Fruit fly (Drosophila melanogaster) whole organism, embryonic: ENCODE results near the gene tyn.

Experiments used
- Adf1 ChIP-seq: fragments of 200-800 bp; sonication (Bioruptor generic); IDR thresholded peaks from 2 replicates; pipeline ENCODE4 v1.3.6; 2022; ENCODE audit warnings: missing biosample characterization, missing genetic modification characterization
- Aef1 ChIP-seq: fragments of 200-800 bp; sonication (Bioruptor generic); IDR thresholded peaks from 3 replicates; pipeline ENCODE4 v1.3.6; 2022; ENCODE audit warnings: missing biosample characterization, missing genetic modification characterization
- Awh ChIP-seq: fragments of 200-800 bp; sonication (Bioruptor generic); IDR thresholded peaks from 2 replicates; pipeline ENCODE4, ENCODE4 v1.3.6; 2022; ENCODE audit warnings: missing biosample characterization, missing genetic modification characterization
- CG12236 ChIP-seq: fragments of 200-800 bp; sonication (Bioruptor generic); optimal IDR thresholded peaks from 2 replicates; lab custom pipeline; 2016; ENCODE audit warnings: missing biosample characterization, missing genetic modification characterization
- CG12769 ChIP-seq: fragments of 200-800 bp; sonication (Bioruptor generic); optimal IDR thresholded peaks from 2 replicates; lab custom pipeline; 2019; ENCODE audit warnings: missing biosample characterization, mild to moderate bottlenecking, missing genetic modification characterization, moderate library complexity
- CG14860 ChIP-seq: fragments of 200-800 bp; sonication (Bioruptor generic); IDR thresholded peaks from 3 replicates; pipeline ENCODE4 v1.3.6; 2022; ENCODE audit warnings: missing biosample characterization, missing genetic modification characterization; ENCODE audit not compliant: partially characterized antibody
- CG18764 ChIP-seq: fragments of 200-800 bp; sonication (Bioruptor generic); optimal IDR thresholded peaks from 3 replicates; lab custom pipeline; 2016; ENCODE audit warnings: missing biosample characterization, missing genetic modification characterization
- CG31365 ChIP-seq: fragments of 200-800 bp; sonication (Bioruptor generic); optimal IDR thresholded peaks from 2 replicates; lab custom pipeline; 2018; ENCODE audit warnings: missing biosample characterization, mild to moderate bottlenecking, missing genetic modification characterization
- CG3726 ChIP-seq: fragments of 200-800 bp; sonication (Bioruptor generic); IDR thresholded peaks from 3 replicates; pipeline ENCODE4, ENCODE4 v1.3.6; 2022; ENCODE audit warnings: missing biosample characterization, missing genetic modification characterization
- CG42726 ChIP-seq: fragments of 200-800 bp; sonication (Bioruptor generic); IDR thresholded peaks from 2 replicates; pipeline ENCODE4 v1.3.6; 2022; ENCODE audit warnings: missing biosample characterization, missing genetic modification characterization; ENCODE audit not compliant: partially characterized antibody
- CG4360 ChIP-seq: fragments of 200-800 bp; sonication (Bioruptor generic); IDR thresholded peaks from 2 replicates; pipeline ENCODE4 v1.3.6; 2022; ENCODE audit warnings: missing biosample characterization, missing genetic modification characterization
- CG4617 ChIP-seq: fragments of 200-800 bp; sonication (Bioruptor generic); optimal IDR thresholded peaks from 3 replicates; lab custom pipeline; 2016; ENCODE audit warnings: missing biosample characterization, missing genetic modification characterization, borderline replicate concordance
- CG4854 ChIP-seq: fragments of 200-800 bp; sonication (Bioruptor generic); optimal IDR thresholded peaks from 2 replicates; lab custom pipeline; 2016; ENCODE audit warnings: missing biosample characterization, missing genetic modification characterization, inconsistent platforms
- CG6765 ChIP-seq: fragments of 200-800 bp; sonication (Bioruptor generic); optimal IDR thresholded peaks from 3 replicates; lab custom pipeline; 2017; ENCODE audit warnings: missing biosample characterization, mild to moderate bottlenecking, missing genetic modification characterization
- CG6791 ChIP-seq: fragments of 200-800 bp; sonication (Bioruptor generic); IDR thresholded peaks from 3 replicates; pipeline ENCODE4 v1.3.6; 2022; ENCODE audit warnings: missing biosample characterization, missing genetic modification characterization; ENCODE audit not compliant: partially characterized antibody
- CG7745 ChIP-seq: fragments of 200-800 bp; sonication (Bioruptor generic); optimal IDR thresholded peaks from 2 replicates; lab custom pipeline; 2018; ENCODE audit warnings: missing biosample characterization, mild to moderate bottlenecking, missing genetic modification characterization, moderate library complexity
- CG7987 ChIP-seq: fragments of 200-800 bp; sonication (Bioruptor generic); optimal IDR thresholded peaks from 2 replicates; lab custom pipeline; 2018; ENCODE audit warnings: missing biosample characterization, mild to moderate bottlenecking, missing genetic modification characterization, moderate library complexity
- CG8388 ChIP-seq: fragments of 200-800 bp; sonication (Bioruptor generic); optimal IDR thresholded peaks from 2 replicates; lab custom pipeline; 2019; ENCODE audit warnings: missing biosample characterization, mild to moderate bottlenecking, missing genetic modification characterization, moderate library complexity
- CG9797 ChIP-seq: fragments of 200-800 bp; sonication (Bioruptor generic); optimal IDR thresholded peaks from 3 replicates; lab custom pipeline; 2018; ENCODE audit warnings: missing biosample characterization, mild to moderate bottlenecking, missing genetic modification characterization
- CG9876 ChIP-seq: fragments of 200-800 bp; sonication (Bioruptor generic); optimal IDR thresholded peaks from 2 replicates; lab custom pipeline; 2016; ENCODE audit warnings: missing biosample characterization, missing genetic modification characterization
- CG9932 ChIP-seq: fragments of 200-800 bp; sonication (Bioruptor generic); IDR thresholded peaks from 2 replicates; pipeline ENCODE4 v1.3.6; 2022; ENCODE audit warnings: missing biosample characterization, missing genetic modification characterization
- CTCF ChIP-seq: fragments of 200-800 bp; sonication (Bioruptor generic); optimal IDR thresholded peaks from 2 replicates; lab custom pipeline; 2017; ENCODE audit warnings: missing biosample characterization, mild to moderate bottlenecking, missing genetic modification characterization, moderate library complexity
- D19B ChIP-seq: fragments of 200-800 bp; sonication (Bioruptor generic); optimal IDR thresholded peaks from 2 replicates; lab custom pipeline; 2017; ENCODE audit warnings: missing biosample characterization, mild to moderate bottlenecking, missing genetic modification characterization
- Fer2 ChIP-seq: fragments of 200-800 bp; sonication (Bioruptor generic); optimal IDR thresholded peaks from 2 replicates; lab custom pipeline; 2018; ENCODE audit warnings: missing biosample characterization, mild to moderate bottlenecking, missing genetic modification characterization, moderate library complexity
- HLH54F ChIP-seq: fragments of 200-800 bp; sonication (Bioruptor generic); optimal IDR thresholded peaks from 3 replicates; lab custom pipeline; 2016; ENCODE audit warnings: missing biosample characterization, missing genetic modification characterization
- Hmr ChIP-seq: fragments of 200-800 bp; sonication (Bioruptor generic); optimal IDR thresholded peaks from 3 replicates; lab custom pipeline; 2017; ENCODE audit warnings: mild to moderate bottlenecking, missing biosample characterization, missing genetic modification reagents, missing genetic modification characterization
- Nf-YA ChIP-seq: fragments of 200-800 bp; sonication (Bioruptor generic); IDR thresholded peaks from 2 replicates; pipeline ENCODE4 v1.3.6; 2022; ENCODE audit warnings: missing biosample characterization, missing genetic modification characterization
- Side ChIP-seq: fragments of 200-800 bp; sonication (Bioruptor generic); optimal IDR thresholded peaks from 2 replicates; lab custom pipeline; 2016; ENCODE audit warnings: missing biosample characterization, missing genetic modification characterization
- bsh ChIP-seq, 2 experiments: fragments of 200-800 bp; sonication (Bioruptor generic); optimal IDR thresholded peaks; 2 replicates each; lab custom pipeline; 2017 to 2018; ENCODE audit warnings: mild to moderate bottlenecking in 2 of 2, missing biosample characterization in 2 of 2, missing genetic modification characterization in 2 of 2, moderate library complexity in 1 of 2
- btn ChIP-seq: fragments of 200-800 bp; sonication (Bioruptor generic); optimal IDR thresholded peaks from 2 replicates; lab custom pipeline; 2016; ENCODE audit warnings: missing biosample characterization, missing genetic modification characterization
- cato ChIP-seq: fragments of 200-800 bp; sonication (Bioruptor generic); optimal IDR thresholded peaks from 2 replicates; lab custom pipeline; 2016; ENCODE audit warnings: missing biosample characterization, missing genetic modification characterization, borderline replicate concordance
- cg ChIP-seq: fragments of 200-800 bp; sonication (Bioruptor generic); optimal IDR thresholded peaks from 3 replicates; lab custom pipeline; 2019; ENCODE audit warnings: missing biosample characterization, mild to moderate bottlenecking, missing genetic modification characterization, moderate library complexity
- dmrt99B ChIP-seq: fragments of 200-800 bp; sonication (Bioruptor generic); optimal IDR thresholded peaks from 2 replicates; lab custom pipeline; 2018; ENCODE audit warnings: missing biosample characterization, mild to moderate bottlenecking, missing genetic modification characterization, moderate library complexity
- eve ChIP-seq, 2 experiments: fragments of >200 bp; optimal IDR thresholded peaks; 2 replicates each; lab custom pipeline; 2017; ENCODE audit warnings: missing biosample characterization in 2 of 2, missing genetic modification characterization in 2 of 2
- ftz-f1 ChIP-seq: fragments of 200-800 bp; sonication (Bioruptor generic); optimal IDR thresholded peaks from 2 replicates; lab custom pipeline; 2016; ENCODE audit warnings: missing biosample characterization, missing genetic modification characterization
- grau ChIP-seq: fragments of 200-800 bp; optimal IDR thresholded peaks from 3 replicates; lab custom pipeline; 2019; ENCODE audit warnings: missing biosample characterization, mild to moderate bottlenecking, missing genetic modification characterization, moderate library complexity
- her ChIP-seq: fragments of 200-800 bp; sonication (Bioruptor generic); optimal IDR thresholded peaks from 2 replicates; lab custom pipeline; 2016; ENCODE audit warnings: missing biosample characterization, missing genetic modification characterization
- hkb ChIP-seq, 2 experiments: fragments of 200-800 bp in 1 of 2; fragments of >200 bp in 1 of 2; sonication (Bioruptor generic) in 1 of 2; IDR thresholded peaks in 1 of 2; optimal IDR thresholded peaks in 1 of 2; 2 replicates each; pipeline versions ENCODE4 v1.3.6 to Lab custom; 2017 to 2022; ENCODE audit warnings: missing biosample characterization in 1 of 2, missing genetic modification characterization in 1 of 2
- mirr ChIP-seq: fragments of 200-800 bp; sonication (Bioruptor generic); optimal IDR thresholded peaks from 3 replicates; lab custom pipeline; 2018; ENCODE audit warnings: missing biosample characterization, mild to moderate bottlenecking, missing genetic modification characterization
- mld ChIP-seq: fragments of 200-800 bp; sonication (Bioruptor generic); IDR thresholded peaks from 3 replicates; pipeline ENCODE4 v1.3.6; 2022; ENCODE audit warnings: missing biosample characterization, missing genetic modification characterization; ENCODE audit not compliant: partially characterized antibody
- pb ChIP-seq: fragments of 200-800 bp; sonication (Bioruptor generic); optimal IDR thresholded peaks from 3 replicates; lab custom pipeline; 2016; ENCODE audit warnings: missing biosample characterization, missing genetic modification characterization
- phol ChIP-seq: fragments of 200-800 bp; sonication (Bioruptor generic); optimal IDR thresholded peaks from 3 replicates; lab custom pipeline; 2018; ENCODE audit warnings: missing biosample characterization, mild to moderate bottlenecking, missing genetic modification characterization, moderate library complexity
- pnt ChIP-seq: fragments of 200-800 bp; sonication (Bioruptor generic); optimal IDR thresholded peaks from 3 replicates; lab custom pipeline; 2016; ENCODE audit warnings: missing biosample characterization, missing genetic modification characterization
- row ChIP-seq: fragments of 200-800 bp; sonication (Bioruptor generic); IDR thresholded peaks from 3 replicates; pipeline ENCODE4 v1.3.6; 2022; ENCODE audit warnings: missing biosample characterization, missing genetic modification characterization
- sima ChIP-seq: fragments of 200-800 bp; sonication (Bioruptor generic); optimal IDR thresholded peaks from 2 replicates; lab custom pipeline; 2016; ENCODE audit warnings: missing biosample characterization, missing genetic modification characterization
- sqz ChIP-seq: fragments of 200-800 bp; sonication (Bioruptor generic); optimal IDR thresholded peaks from 3 replicates; lab custom pipeline; 2018; ENCODE audit warnings: missing biosample characterization, mild to moderate bottlenecking, missing genetic modification characterization
- stwl ChIP-seq: fragments of 200-800 bp; sonication (Bioruptor generic); optimal IDR thresholded peaks from 3 replicates; lab custom pipeline; 2018; ENCODE audit warnings: missing biosample characterization, mild to moderate bottlenecking, missing genetic modification characterization, moderate library complexity
- tin ChIP-seq: fragments of 200-800 bp; sonication (Bioruptor generic); optimal IDR thresholded peaks from 3 replicates; lab custom pipeline; 2016; ENCODE audit warnings: missing biosample characterization, missing genetic modification characterization
- tna ChIP-seq: fragments of 200-800 bp; sonication (Bioruptor generic); IDR thresholded peaks from 2 replicates; pipeline ENCODE4 v1.3.6; 2022; ENCODE audit warnings: missing biosample characterization, missing genetic modification characterization; ENCODE audit not compliant: partially characterized antibody
- unpg ChIP-seq: fragments of 200-800 bp; sonication (Bioruptor generic); optimal IDR thresholded peaks from 3 replicates; lab custom pipeline; 2018; ENCODE audit warnings: missing biosample characterization, mild to moderate bottlenecking, missing genetic modification characterization, moderate library complexity
- zf30C ChIP-seq: fragments of 200-800 bp; sonication (Bioruptor generic); optimal IDR thresholded peaks from 3 replicates; lab custom pipeline; 2018; ENCODE audit warnings: missing biosample characterization, mild to moderate bottlenecking, missing genetic modification characterization

The tyn gene

DNA sequence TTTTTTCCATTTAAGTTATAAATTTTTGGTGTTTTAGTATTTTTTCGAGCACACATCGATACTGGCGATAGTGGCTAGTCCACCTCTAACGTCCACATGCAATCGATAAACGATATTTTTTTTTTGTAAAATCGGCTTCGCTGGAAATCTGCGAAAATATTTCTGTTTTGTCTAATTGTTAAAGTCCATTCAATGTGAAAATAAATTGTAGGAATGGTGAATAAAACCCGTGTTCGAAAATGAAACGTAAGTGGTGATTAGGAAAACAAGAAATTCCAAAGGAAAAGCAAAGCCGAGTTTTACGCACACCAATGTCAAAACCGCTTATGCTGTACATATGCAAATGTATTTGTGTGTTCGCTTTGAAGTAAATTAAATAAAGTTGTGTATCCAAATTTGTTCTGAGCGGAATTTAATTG lies 12.8 kb upstream of the tyn start, which contains the start of gene RhoGAP1A (continued):
- TF ChIP-seq zf30C (GFP tag; lab: Kevin White, UChicago) (no peak), CG7987 (GFP tag; lab: Kevin White, UChicago) (no peak), CG6791 (GFP tag; lab: Robert Waterston, UW) (peak; percentile 84), CG4360 (no peak), tin (GFP tag; lab: Kevin White, UChicago) (no peak), Adf1 (no peak), bsh (GFP tag; optimal IDR thresholded peaks at IDR 0.05; lab: Kevin White, UChicago) (no peak), CG18764 (GFP tag; lab: Kevin White, UChicago) (no peak), ftz-f1 (no peak), CG12236 (GFP tag; lab: Kevin White, UChicago) (no peak), tna (GFP tag; lab: Robert Waterston, UW) (peak; percentile 57), pnt (no peak), hkb (optimal IDR thresholded peaks at IDR 0.05; lab: Kevin White, UChicago) (no peak), hkb (GFP tag; IDR thresholded peaks at IDR 0.05; lab: Robert Waterston, UW) (no peak), CG4854 (GFP tag; lab: Kevin White, UChicago) (no peak), stwl (peak; percentile 85), Awh (GFP tag; lab: Robert Waterston, UW) (no peak), sima (no peak), CG31365 (no peak), phol (no peak), CG7745 (tag; lab: Kevin White, UChicago) (no peak), CG8388 (GFP tag; lab: Kevin White, UChicago) (no peak), Fer2 (tag; lab: Kevin White, UChicago) (no peak), D19B (GFP tag; lab: Kevin White, UChicago) (no peak), CG9932 (GFP tag; lab: Robert Waterston, UW) (no peak), unpg (GFP tag; lab: Kevin White, UChicago) (no peak), row (peak; percentile 65), her (GFP tag; lab: Kevin White, UChicago) (no peak), CG6765 (GFP tag; lab: Kevin White, UChicago) (no peak), cato (GFP tag; lab: Kevin White, UChicago) (no peak), cg (peak; percentile 82), mirr (GFP tag; lab: Kevin White, UChicago) (no peak), CG9797 (GFP tag; lab: Kevin White, UChicago) (no peak), CG14860 (peak; percentile 69), eve (GFP tag; optimal IDR thresholded peaks at IDR 0.05; lab: Kevin White, UChicago) (no peak), CG3726 (GFP tag; lab: Robert Waterston, UW) (no peak), CG9876 (GFP tag; lab: Kevin White, UChicago) (no peak), CG12769 (tag; lab: Kevin White, UChicago) (no peak), grau (no peak), pb (no peak), CTCF (no peak), HLH54F (GFP tag; lab: Kevin White, UChicago) (no peak), Nf-YA (GFP tag; lab: Robert Waterston, UW) (no peak), btn (GFP tag; lab: Kevin White, UChicago) (no peak), Aef1 (GFP tag; lab: Robert Waterston, UW) (no peak), Hmr (GFP tag; lab: Kevin White, UChicago) (no peak), mld (GFP tag; lab: Robert Waterston, UW) (peak; percentile 58; the same call in 1 of the 3 replicates), sqz (GFP tag; lab: Kevin White, UChicago) (no peak), CG42726 (GFP tag; lab: Robert Waterston, UW) (peak; percentile 67), Side (no peak), CG4617 (GFP tag; lab: Kevin White, UChicago) (peak; percentile 72), dmrt99B (no peak)
